Worm (Caenorhabditis elegans) whole organism, L2 larva: ENCODE data around the gene F53B3.5.

Experiments
- ZK546.5 ChIP-seq: sonication (generic microtip); optimal IDR thresholded peaks from 2 replicates; lab custom pipeline; 2017; ENCODE audit warnings: missing biosample characterization, missing genetic modification characterization
- ceh-82 ChIP-seq: fragments of 150-350 bp; optimal IDR thresholded peaks from 2 replicates; lab custom pipeline; 2014; ENCODE audit warnings: missing biosample characterization, missing genetic modification characterization
- elt-3 ChIP-seq: sonication (generic microtip); optimal IDR thresholded peaks from 2 replicates; lab custom pipeline; 2017; ENCODE audit warnings: missing biosample characterization, missing genetic modification characterization
- sma-9 ChIP-seq, 2 experiments: fragments of 150-350 bp in 1 of 2; sonication (generic microtip) in 1 of 2; optimal IDR thresholded peaks; 2 replicates each; lab custom pipeline; 2014 to 2016; ENCODE audit warnings: missing genetic modification characterization in 2 of 2, mild to moderate bottlenecking in 1 of 2, missing biosample characterization in 1 of 2, missing compliant biosample characterization in 1 of 2, missing genetic modification reagents in 1 of 2, moderate library complexity in 1 of 2

DNA sequence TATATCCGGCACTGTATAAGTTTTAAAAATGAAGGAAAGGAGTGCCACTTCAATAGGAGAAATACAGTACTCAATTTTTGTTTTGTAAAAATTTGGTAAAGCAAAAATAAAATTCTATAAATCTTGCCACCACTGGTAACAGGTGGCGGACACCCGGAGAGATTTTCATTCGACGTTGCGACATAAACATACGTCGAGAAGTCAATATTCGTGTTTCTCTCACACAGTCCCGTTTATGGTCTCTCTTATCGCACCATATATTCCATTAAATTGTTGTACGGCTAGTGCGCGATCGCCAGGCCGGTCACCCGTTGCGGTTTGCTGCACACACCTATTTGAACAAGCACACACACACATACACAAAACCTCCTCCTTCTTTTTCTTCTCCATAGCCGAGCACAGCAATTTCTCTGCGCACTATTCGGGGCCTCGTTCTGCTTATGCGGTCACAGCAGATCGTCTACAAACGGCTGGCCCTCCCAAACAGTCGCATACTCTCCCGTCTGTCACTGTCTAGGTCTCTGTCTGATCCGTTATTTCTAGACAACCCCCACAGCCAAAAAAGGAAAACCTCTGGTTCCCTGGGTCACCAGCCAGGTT, 21.6 kb upstream of the F53B3.5 start:
- TF ChIP-seq ZK546.5 (tag; lab: Kevin White, UChicago) (no peak), sma-9 (GFP tag; optimal IDR thresholded peaks at IDR 0.05; lab: Kevin White, UChicago) (no peak), sma-9 (tag; optimal IDR thresholded peaks at IDR 0.05; lab: Kevin White, UChicago) (no peak), ceh-82 (tag; lab: Kevin White, UChicago) (no peak), elt-3 (tag; lab: Kevin White, UChicago) (no peak)
